Fruit fly (Drosophila melanogaster) whole organism, pupa: ENCODE data around the gene CG4080.

ENCODE experiments used
- CG10348 ChIP-seq: fragments of 200-800 bp; sonication (Bioruptor generic); IDR thresholded peaks from 2 replicates; pipeline ENCODE4 v1.3.6; 2022; ENCODE audit warnings: missing biosample characterization, missing genetic modification characterization
- CG12605 ChIP-seq: fragments of 200-800 bp; sonication (Bioruptor generic); IDR thresholded peaks from 2 replicates; pipeline ENCODE4 v1.3.6; 2022; ENCODE audit warnings: missing biosample characterization, missing genetic modification characterization
- CG13204 ChIP-seq: fragments of 200-800 bp; sonication (Bioruptor generic); optimal IDR thresholded peaks from 2 replicates; lab custom pipeline; 2018; ENCODE audit warnings: missing biosample characterization, mild to moderate bottlenecking, missing genetic modification characterization, moderate library complexity
- CG14655 ChIP-seq: fragments of 200-800 bp; sonication (Bioruptor generic); optimal IDR thresholded peaks from 3 replicates; lab custom pipeline; 2017; ENCODE audit warnings: mild to moderate bottlenecking, missing biosample characterization, missing genetic modification reagents, missing genetic modification characterization
- CG15710 ChIP-seq: fragments of 200-800 bp; sonication (Bioruptor generic); optimal IDR thresholded peaks from 2 replicates; lab custom pipeline; 2018; ENCODE audit warnings: missing biosample characterization, mild to moderate bottlenecking, missing genetic modification characterization, moderate library complexity
- CG17806 ChIP-seq: fragments of 200-800 bp; sonication (Bioruptor generic); optimal IDR thresholded peaks from 2 replicates; lab custom pipeline; 2018; ENCODE audit warnings: missing biosample characterization, mild to moderate bottlenecking, missing genetic modification characterization, moderate library complexity
- CG32121 ChIP-seq: fragments of 200-800 bp; sonication (Bioruptor generic); IDR thresholded peaks from 2 replicates; pipeline ENCODE4 v1.3.6; 2022; ENCODE audit warnings: missing biosample characterization, missing genetic modification characterization
- CG34367 ChIP-seq: fragments of 200-800 bp; sonication (Bioruptor generic); optimal IDR thresholded peaks from 2 replicates; lab custom pipeline; 2018; ENCODE audit warnings: missing biosample characterization, mild to moderate bottlenecking, missing genetic modification characterization
- CG4496 ChIP-seq: fragments of 200-800 bp; sonication (Bioruptor generic); IDR thresholded peaks from 3 replicates; pipeline ENCODE4 v1.3.6; 2022; ENCODE audit warnings: missing biosample characterization, missing genetic modification characterization
- CG8159 ChIP-seq: fragments of 200-800 bp; sonication (Bioruptor generic); optimal IDR thresholded peaks from 3 replicates; lab custom pipeline; 2018; ENCODE audit warnings: missing biosample characterization, mild to moderate bottlenecking, missing genetic modification characterization, moderate library complexity
- CG8301 ChIP-seq: fragments of 200-800 bp; sonication (Bioruptor generic); optimal IDR thresholded peaks from 2 replicates; lab custom pipeline; 2018; ENCODE audit warnings: missing biosample characterization, mild to moderate bottlenecking, missing genetic modification characterization
- CG9948 ChIP-seq: fragments of 200-800 bp; sonication (Bioruptor generic); optimal IDR thresholded peaks from 2 replicates; lab custom pipeline; 2018; ENCODE audit warnings: missing biosample characterization, mild to moderate bottlenecking, missing genetic modification characterization, moderate library complexity
- D1 ChIP-seq: fragments of 200-800 bp; sonication (Bioruptor generic); optimal IDR thresholded peaks from 2 replicates; lab custom pipeline; 2018; ENCODE audit warnings: missing biosample characterization, mild to moderate bottlenecking, missing genetic modification characterization, moderate library complexity
- Ets98B ChIP-seq: fragments of 200-800 bp; sonication (Bioruptor generic); IDR thresholded peaks from 2 replicates; pipeline ENCODE4 v1.3.6; 2022; ENCODE audit warnings: missing biosample characterization, missing genetic modification characterization
- Pif1A ChIP-seq: fragments of 200-800 bp; sonication (Bioruptor generic); optimal IDR thresholded peaks from 3 replicates; lab custom pipeline; 2016; ENCODE audit warnings: missing biosample characterization, missing genetic modification characterization
- Pif1B ChIP-seq: fragments of 200-800 bp; sonication (Bioruptor generic); optimal IDR thresholded peaks from 3 replicates; lab custom pipeline; 2016; ENCODE audit warnings: missing biosample characterization, missing genetic modification characterization
- Snoo ChIP-seq: fragments of 200-800 bp; sonication (Bioruptor generic); optimal IDR thresholded peaks from 3 replicates; lab custom pipeline; 2017; ENCODE audit warnings: missing biosample characterization, mild to moderate bottlenecking, missing genetic modification characterization, inconsistent platforms
- fd96Ca ChIP-seq: fragments of 200-800 bp; sonication (Bioruptor generic); IDR thresholded peaks from 3 replicates; pipeline ENCODE4 v1.3.6; 2022; ENCODE audit warnings: missing biosample characterization, missing genetic modification characterization
- gl ChIP-seq: fragments of 200-800 bp; sonication (Bioruptor generic); optimal IDR thresholded peaks from 2 replicates; lab custom pipeline; 2018; ENCODE audit warnings: missing biosample characterization, mild to moderate bottlenecking, missing genetic modification characterization
- rn ChIP-seq: fragments of 200-800 bp; sonication (Bioruptor generic); IDR thresholded peaks from 2 replicates; pipeline ENCODE4 v1.3.6; 2022; ENCODE audit warnings: missing biosample characterization, missing genetic modification characterization

The CG4080 gene

DNA sequence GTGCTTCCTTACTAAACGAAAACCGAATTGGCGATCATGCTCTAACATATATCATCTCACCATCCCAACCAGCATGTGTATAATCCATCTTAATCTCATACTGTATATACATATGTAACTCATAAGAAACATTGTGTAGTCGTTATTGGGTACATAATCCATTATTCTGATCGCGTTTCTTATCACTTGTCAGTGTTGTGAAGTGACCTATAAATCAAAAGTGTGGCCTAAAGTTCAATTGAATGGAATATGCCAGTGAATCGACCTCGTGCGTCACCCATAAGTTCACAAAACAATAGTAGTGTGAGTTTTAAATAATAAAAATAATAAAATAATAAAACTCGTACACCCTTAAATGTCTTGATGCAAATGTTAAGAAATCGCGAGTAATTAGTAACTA is 53.9 kb downstream of the CG4080 start:
- TF ChIP-seq Pif1B (GFP tag; lab: Kevin White, UChicago) (no peak), CG34367 (tag; lab: Kevin White, UChicago) (no peak), Ets98B (GFP tag; lab: Robert Waterston, UW) (no peak), CG12605 (GFP tag; lab: Robert Waterston, UW) (no peak), CG13204 (no peak), CG10348 (no peak), CG9948 (tag; lab: Kevin White, UChicago) (no peak), CG4496 (GFP tag; lab: Robert Waterston, UW) (no peak), CG15710 (tag; lab: Kevin White, UChicago) (no peak), CG8159 (tag; lab: Kevin White, UChicago) (no peak), CG8301 (tag; lab: Kevin White, UChicago) (no peak), CG32121 (no peak), D1 (tag; lab: Kevin White, UChicago) (no peak)

DNA sequence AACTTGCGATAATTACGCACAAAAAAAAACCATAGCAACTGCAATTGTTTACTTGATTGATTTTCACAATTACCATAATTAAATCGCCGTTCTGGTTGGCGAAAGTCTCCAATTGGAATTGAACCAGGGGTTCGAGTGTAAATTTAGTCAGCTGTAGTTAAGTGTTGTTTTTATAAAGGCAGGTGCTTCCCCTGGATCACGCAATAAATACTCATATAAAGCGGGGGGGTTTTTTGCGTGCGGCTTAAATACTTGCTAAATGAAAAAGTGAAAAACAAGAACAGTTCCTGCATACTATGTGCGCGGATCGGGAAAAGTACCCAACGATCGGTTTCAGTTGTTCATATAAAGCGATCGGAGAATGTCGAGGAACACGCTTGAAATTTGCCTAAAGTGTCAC is 55.1 kb downstream of the CG4080 start:
- no peak for TF ChIP-seq Ets98B (GFP tag; lab: Robert Waterston, UW)
- no peak for TF ChIP-seq Pif1A (GFP tag; lab: Kevin White, UChicago)
- no peak for TF ChIP-seq rn (GFP tag; lab: Robert Waterston, UW)
- TF ChIP-seq CG14655 (GFP tag; lab: Kevin White, UChicago): no peak
- TF ChIP-seq CG4496 (GFP tag; lab: Robert Waterston, UW): no peak
- no peak for TF ChIP-seq CG12605 (GFP tag; lab: Robert Waterston, UW)
- TF ChIP-seq CG32121: no peak
- no peak for TF ChIP-seq Snoo (tag; lab: Kevin White, UChicago)
- TF ChIP-seq CG34367 (tag; lab: Kevin White, UChicago): no peak
- TF ChIP-seq CG13204: no peak
- no peak for TF ChIP-seq CG15710 (tag; lab: Kevin White, UChicago)
- TF ChIP-seq CG17806 (tag; lab: Kevin White, UChicago): no peak
- no peak for TF ChIP-seq CG8159 (tag; lab: Kevin White, UChicago)
- no peak for TF ChIP-seq Pif1B (GFP tag; lab: Kevin White, UChicago)

DNA sequence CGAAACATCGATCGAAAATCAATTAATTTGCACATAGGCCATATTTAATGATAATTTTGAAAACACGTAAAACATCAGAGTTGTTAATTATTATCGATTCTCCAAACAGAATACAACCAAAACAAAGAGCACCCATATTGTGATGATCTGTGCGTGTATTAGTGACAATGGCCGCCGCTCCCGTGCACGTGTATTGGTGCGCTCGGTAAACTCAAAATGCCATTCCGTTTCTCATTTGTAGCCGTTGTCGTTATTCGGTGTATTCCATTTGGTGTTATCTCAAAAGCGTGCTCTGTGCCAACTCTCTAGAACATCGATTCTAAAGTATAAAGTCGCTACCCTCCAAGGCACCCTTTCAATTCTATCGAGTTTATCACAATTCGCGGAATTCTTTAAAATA is 58.2 kb downstream of the CG4080 start:
- TF ChIP-seq CG4496 (GFP tag; lab: Robert Waterston, UW): peak; percentile 74
- TF ChIP-seq D1 (tag; lab: Kevin White, UChicago): no peak
- no peak for TF ChIP-seq CG12605 (GFP tag; lab: Robert Waterston, UW)
- TF ChIP-seq, all 21 proteins: peak for 1

DNA sequence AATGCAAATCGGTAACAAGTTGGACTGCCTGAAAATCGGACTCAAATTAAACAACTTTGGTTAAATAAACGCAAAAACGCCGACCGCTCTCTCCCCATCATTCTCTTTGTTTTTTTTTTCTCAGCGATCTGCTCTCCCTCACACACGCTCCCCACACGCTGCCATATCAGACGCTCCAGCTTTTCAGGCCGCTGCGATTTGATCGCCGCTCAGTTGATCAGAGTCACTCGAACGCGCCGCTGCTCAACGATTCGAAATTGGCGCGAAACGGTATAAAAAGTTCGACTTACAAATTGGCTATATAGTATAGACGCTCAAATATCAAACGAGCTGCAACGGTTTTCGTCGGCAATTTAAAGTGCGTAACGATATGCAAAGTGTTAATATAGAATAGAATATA is 58.8 kb downstream of the CG4080 start:
- TF ChIP-seq Pif1A (GFP tag; lab: Kevin White, UChicago) (peak; percentile 10), CG17806 (tag; lab: Kevin White, UChicago) (no peak), fd96Ca (peak; percentile 17; the same call in 1 of the 3 replicates), CG4496 (GFP tag; lab: Robert Waterston, UW) (peak; percentile 64), CG10348 (no peak), Ets98B (GFP tag; lab: Robert Waterston, UW) (peak; percentile 53; the same call in 1 of the 2 replicates), CG13204 (no peak), CG12605 (GFP tag; lab: Robert Waterston, UW) (peak; percentile 55; the same call in 1 of the 2 replicates), Pif1B (GFP tag; lab: Kevin White, UChicago) (peak; percentile 8)

DNA sequence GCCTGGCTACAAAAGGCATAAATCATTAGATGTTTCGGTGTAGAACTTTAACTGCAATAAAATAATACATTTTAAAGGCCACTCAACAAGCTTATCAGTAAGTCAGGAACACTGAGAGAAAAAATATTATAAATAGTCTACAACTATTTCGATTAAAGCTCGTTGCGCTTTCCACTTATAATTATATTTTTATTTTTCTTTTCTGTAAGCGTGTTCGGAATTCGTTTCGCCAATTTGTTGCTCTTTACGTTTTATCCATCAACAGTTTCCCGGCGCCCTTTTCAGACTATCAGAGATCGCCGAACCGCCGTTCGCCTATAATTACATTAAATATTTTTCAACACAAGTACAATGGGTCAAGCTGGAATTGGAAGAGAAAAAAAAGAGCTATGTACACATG is 60.0 kb downstream of the CG4080 start:
- no peak for TF ChIP-seq CG32121
- TF ChIP-seq CG4496 (GFP tag; lab: Robert Waterston, UW): no peak
- no peak for TF ChIP-seq CG8159 (tag; lab: Kevin White, UChicago)
- TF ChIP-seq CG14655 (GFP tag; lab: Kevin White, UChicago): no peak
- TF ChIP-seq Ets98B (GFP tag; lab: Robert Waterston, UW): no peak
- TF ChIP-seq CG15710 (tag; lab: Kevin White, UChicago): no peak
- TF ChIP-seq CG9948 (tag; lab: Kevin White, UChicago): no peak
- no peak for TF ChIP-seq D1 (tag; lab: Kevin White, UChicago)
- TF ChIP-seq fd96Ca: no peak
- no peak for TF ChIP-seq Pif1B (GFP tag; lab: Kevin White, UChicago)
- TF ChIP-seq CG34367 (tag; lab: Kevin White, UChicago): no peak
- TF ChIP-seq CG12605 (GFP tag; lab: Robert Waterston, UW): no peak
- TF ChIP-seq Snoo (tag; lab: Kevin White, UChicago): no peak
- no peak for TF ChIP-seq CG8301 (tag; lab: Kevin White, UChicago)

DNA sequence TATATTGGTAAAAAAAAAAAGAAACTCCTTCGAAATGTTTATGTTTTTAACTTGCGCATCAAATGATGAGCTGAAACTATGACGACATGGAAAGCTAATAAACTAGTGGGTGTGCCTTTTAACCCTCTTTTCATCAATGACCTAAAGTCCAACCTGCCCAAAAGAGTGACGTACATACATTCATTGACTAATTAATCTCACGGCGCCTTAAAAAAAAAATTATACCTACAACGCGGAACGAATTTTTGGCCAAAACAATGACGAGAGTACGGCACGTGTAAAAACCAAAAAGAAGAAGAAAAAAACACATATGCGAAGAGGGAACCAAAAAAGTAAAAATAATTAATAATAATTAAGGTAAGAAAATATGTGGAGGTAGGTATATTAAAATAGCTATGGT is 60.5 kb downstream of the CG4080 start, which contains the start of gene PGRP-LC:
Gene PGRP-LC (plus strand): TSS at position 301 of the 400 bp plus-strand sequence.
- TF ChIP-seq D1 (tag; lab: Kevin White, UChicago): no peak
- TF ChIP-seq CG9948 (tag; lab: Kevin White, UChicago): no peak
- TF ChIP-seq gl: no peak
- TF ChIP-seq rn (GFP tag; lab: Robert Waterston, UW): no peak
- TF ChIP-seq CG14655 (GFP tag; lab: Kevin White, UChicago): no peak
- TF ChIP-seq Snoo (tag; lab: Kevin White, UChicago): no peak
- TF ChIP-seq CG8159 (tag; lab: Kevin White, UChicago): no peak
- TF ChIP-seq fd96Ca: no peak
- TF ChIP-seq CG34367 (tag; lab: Kevin White, UChicago): no peak
- no peak for TF ChIP-seq CG12605 (GFP tag; lab: Robert Waterston, UW)
- TF ChIP-seq CG4496 (GFP tag; lab: Robert Waterston, UW): no peak
- TF ChIP-seq CG13204: no peak
